Worm (Caenorhabditis elegans) whole organism, mixed stage, embryonic: ENCODE data around the gene fkb-4.

Source experiments
- blmp-1 ChIP-seq: fragments of 150-350 bp; optimal IDR thresholded peaks from 2 replicates; lab custom pipeline; 2014; ENCODE audit warnings: missing biosample characterization, missing genetic modification characterization
- ceh-43 ChIP-seq: fragments of 200-800 bp; sonication (Bioruptor generic); optimal IDR thresholded peaks from 2 replicates; lab custom pipeline; 2018; ENCODE audit warnings: mild to moderate bottlenecking, missing genetic modification characterization, moderate library complexity, missing compliant biosample characterization
- ces-1 ChIP-seq: fragments of 150-350 bp; optimal IDR thresholded peaks from 2 replicates; lab custom pipeline; 2014; ENCODE audit warnings: missing biosample characterization, missing genetic modification reagents, missing genetic modification characterization
- elt-1 ChIP-seq: sonication (generic microtip); optimal IDR thresholded peaks from 2 replicates; lab custom pipeline; 2017; ENCODE audit warnings: missing genetic modification characterization, mild to moderate bottlenecking, missing compliant biosample characterization, antibody characterized with exemption, moderate library complexity, borderline replicate concordance; ENCODE audit not compliant: insufficient read depth
- elt-3 ChIP-seq: fragments of 150-350 bp; optimal IDR thresholded peaks from 2 replicates; lab custom pipeline; 2014; ENCODE audit warnings: missing biosample characterization, missing genetic modification characterization
- lsy-2 ChIP-seq: fragments of 150-350 bp; optimal IDR thresholded peaks from 2 replicates; lab custom pipeline; 2014; ENCODE audit warnings: missing biosample characterization, missing genetic modification characterization
- pha-4 ChIP-seq: fragments of 150-350 bp; optimal IDR thresholded peaks from 2 replicates; lab custom pipeline; 2018; ENCODE audit warnings: missing biosample characterization, missing genetic modification reagents, missing genetic modification characterization
- unc-39 ChIP-seq: fragments of 150-350 bp; optimal IDR thresholded peaks from 2 replicates; lab custom pipeline; 2014; ENCODE audit warnings: missing biosample characterization, missing genetic modification characterization

ce11 chrV:12763291-12763995, 23.5 kb downstream of the fkb-4 start, which contains the start of the genes abcf-1 and scc-3:
- no peak for TF ChIP-seq elt-3
- no peak for TF ChIP-seq pha-4 (tag; lab: Kevin White, UChicago)
- TF ChIP-seq blmp-1 (tag; lab: Kevin White, UChicago), result no peak
- TF ChIP-seq elt-1, result no peak
- TF ChIP-seq lsy-2, result peak; percentile 93
- TF ChIP-seq ceh-43, result no peak
- TF ChIP-seq unc-39, result no peak
- no peak for TF ChIP-seq ces-1
